Fruit fly (Drosophila melanogaster): ENCODE measurements around the gene Ulp1.

Gene Ulp1

DNA sequence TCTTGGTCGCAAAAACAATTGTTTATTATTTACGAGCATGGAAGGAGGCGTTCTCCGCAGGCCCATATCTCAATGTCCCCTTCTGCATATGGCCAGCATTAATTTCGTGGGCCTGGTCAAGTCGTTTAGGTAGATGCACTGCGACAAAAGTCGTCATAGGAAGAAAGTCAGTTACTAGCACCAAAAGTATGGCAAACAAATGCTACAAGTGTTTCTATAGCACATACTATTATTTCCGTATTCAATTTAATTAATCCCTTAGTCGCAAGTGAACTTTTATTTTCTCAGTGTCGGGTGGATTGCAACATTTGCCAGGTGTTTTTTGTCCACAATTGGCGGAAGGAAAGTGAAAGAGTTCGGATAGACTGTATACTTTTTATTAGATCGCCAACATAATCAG is 35.0 kb downstream of the Ulp1 start (continued):
- TF ChIP-seq az2 (GFP tag; optimal IDR thresholded peaks at IDR 0.05) (peak; percentile 9), pan (optimal IDR thresholded peaks at IDR 0.05) (no peak), pan (GFP tag; optimal IDR thresholded peaks at IDR 0.05 in 1 of 2, IDR thresholded peaks at IDR 0.05 in 1 of 2) (no peak), CG9727 (GFP tag; optimal IDR thresholded peaks at IDR 0.05) (no peak), en (GFP tag; optimal IDR thresholded peaks at IDR 0.05) (no peak), zfh1 (GFP tag; IDR thresholded peaks at IDR 0.05) (0 out of 3 replicates have a peak, but pooled peaks have one; percentile 18), CG6272 (GFP tag; IDR thresholded peaks at IDR 0.05) (no peak), CG1647 (GFP tag; optimal IDR thresholded peaks at IDR 0.05) (no peak), CG17568 (GFP tag; optimal IDR thresholded peaks at IDR 0.05) (no peak), Doc3 (GFP tag; IDR thresholded peaks at IDR 0.05; ENCODE audit: partially characterized antibody) (no peak), CG7839 (tag; optimal IDR thresholded peaks at IDR 0.05) (peak; percentile 11), oc (tag; optimal IDR thresholded peaks at IDR 0.05) (no peak), Sin3A (optimal IDR thresholded peaks at IDR 0.05) (no peak), lola (GFP tag; optimal IDR thresholded peaks at IDR 0.05) (no peak), Mes4 (GFP tag; optimal IDR thresholded peaks at IDR 0.05) (peak; percentile 0), Hr39 (optimal IDR thresholded peaks at IDR 0.05) (no peak), rib (GFP tag; IDR thresholded peaks at IDR 0.05) (no peak), CoRest (tag; optimal IDR thresholded peaks at IDR 0.05) (no peak), gcm2 (GFP tag; optimal IDR thresholded peaks at IDR 0.05) (no peak), CG10267 (tag; optimal IDR thresholded peaks at IDR 0.05) (no peak), CG12391 (tag; optimal IDR thresholded peaks at IDR 0.05) (peak; percentile 6), Bteb2 (GFP tag; optimal IDR thresholded peaks at IDR 0.05) (no peak), dpn (GFP tag; optimal IDR thresholded peaks at IDR 0.05) (peak; percentile 3 to 14), stc (GFP tag; IDR thresholded peaks at IDR 0.05) (peak; percentile 37; the same call in 1 of the 2 replicates), CG2712 (tag; optimal IDR thresholded peaks at IDR 0.05) (peak; percentile 0), sna (GFP tag; IDR thresholded peaks at IDR 0.05; ENCODE audit: partially characterized antibody) (no peak), CG1603 (tag; optimal IDR thresholded peaks at IDR 0.05) (peak; percentile 39), CG2875 (GFP tag; optimal IDR thresholded peaks at IDR 0.05) (no peak), grau (tag; optimal IDR thresholded peaks at IDR 0.05) (peak; percentile 15), gsb (GFP tag; IDR thresholded peaks at IDR 0.05) (no peak), NfI (GFP tag; optimal IDR thresholded peaks at IDR 0.05) (no peak), CG17359 (tag; optimal IDR thresholded peaks at IDR 0.05) (peak; percentile 0), Rfx (GFP tag; IDR thresholded peaks at IDR 0.05) (0 out of 2 replicates have a peak, but pooled peaks have one; percentile 19), br (optimal IDR thresholded peaks at IDR 0.05) (no peak)

dm6 chrX:19171926-19172325 is 36.1 kb downstream of the Ulp1 start:
- TF ChIP-seq cato (GFP tag; optimal IDR thresholded peaks at IDR 0.05; ENCODE audit: borderline replicate concordance) (no peak), Jarid2 (GFP tag; optimal IDR thresholded peaks at IDR 0.05) (no peak), CG3163 (GFP tag; optimal IDR thresholded peaks at IDR 0.05) (no peak), CG12769 (tag; optimal IDR thresholded peaks at IDR 0.05) (peak; percentile 19), CG10543 (GFP tag; optimal IDR thresholded peaks at IDR 0.05) (no peak), CG32767 (GFP tag; IDR thresholded peaks at IDR 0.05) (no peak), CG8359 (GFP tag; optimal IDR thresholded peaks at IDR 0.05; ENCODE audit: borderline replicate concordance) (peak; percentile 17), ato (GFP tag; IDR thresholded peaks at IDR 0.05; ENCODE audit: partially characterized antibody) (no peak), CG14667 (GFP tag; IDR thresholded peaks at IDR 0.05) (no peak), sd (tag; optimal IDR thresholded peaks at IDR 0.05) (peak; percentile 71), bsh (GFP tag; optimal IDR thresholded peaks at IDR 0.05) (no peak), Fer3 (tag; optimal IDR thresholded peaks at IDR 0.05) (no peak), CG12942 (GFP tag; optimal IDR thresholded peaks at IDR 0.05) (no peak), so (GFP tag; IDR thresholded peaks at IDR 0.05) (no peak), CG2202 (tag; optimal IDR thresholded peaks at IDR 0.05) (no peak), Neu2 (GFP tag; optimal IDR thresholded peaks at IDR 0.05; ENCODE audit: borderline replicate concordance) (no peak), crol (GFP tag; IDR thresholded peaks at IDR 0.05) (peak; percentile 62), nerfin-1 (tag; optimal IDR thresholded peaks at IDR 0.05) (no peak), z (GFP tag; IDR thresholded peaks at IDR 0.05) (no peak), CG17612 (GFP tag; IDR thresholded peaks at IDR 0.05) (no peak)

Measured in whole organism, embryonic.